Worm (Caenorhabditis elegans): ENCODE data around the gene E04F6.15.

- TF ChIP-seq nhr-25 (tag; optimal IDR thresholded peaks at IDR 0.05) (no peak), ceh-16 (tag; optimal IDR thresholded peaks at IDR 0.05) (no peak), aly-2 (tag; optimal IDR thresholded peaks at IDR 0.05) (no peak), ztf-4 (tag; optimal IDR thresholded peaks at IDR 0.05) (no peak), snpc-4 (tag; optimal IDR thresholded peaks at IDR 0.05) (no peak), elt-1 (tag; optimal IDR thresholded peaks at IDR 0.05) (no peak), nhr-129 (tag; optimal IDR thresholded peaks at IDR 0.05) (no peak), unc-62 (GFP tag; optimal IDR thresholded peaks at IDR 0.05) (no peak)
Observed at ce11 chrII:7208184-7208583, 1.9 kb downstream of the E04F6.15 start, which contains the start of gene dhs-7.

Measured in whole organism, L2 larva.